Worm (Caenorhabditis elegans): Measurements from ENCODE around the gene ZK355.8.

The ZK355.8 gene

ce11 chrII:2922359-2922758 lies 5.2 kb upstream of the ZK355.8 start:
- TF ChIP-seq hmbx-1 (tag; optimal IDR thresholded peaks at IDR 0.05) (no peak), hnd-1 (tag; optimal IDR thresholded peaks at IDR 0.05) (no peak), tbx-11 (GFP tag; IDR thresholded peaks at IDR 0.05) (no peak), ceh-36 (tag; optimal IDR thresholded peaks at IDR 0.05) (no peak), B0310.2 (tag; optimal IDR thresholded peaks at IDR 0.05) (no peak), ceh-13 (GFP tag; optimal IDR thresholded peaks at IDR 0.05) (no peak), hmg-4 (GFP tag; optimal IDR thresholded peaks at IDR 0.05) (no peak), tbx-37 (GFP tag; conservative IDR thresholded peaks at IDR 0.05) (no peak), F13C5.2 (tag; optimal IDR thresholded peaks at IDR 0.05) (no peak), scrt-1 (GFP tag; IDR thresholded peaks at IDR 0.05) (no peak), pes-1 (GFP tag; IDR thresholded peaks at IDR 0.05) (no peak), sea-1 (GFP tag; conservative IDR thresholded peaks at IDR 0.05) (no peak), ets-7 (tag; optimal IDR thresholded peaks at IDR 0.05) (no peak)

- TF ChIP-seq hmbx-1 (tag; optimal IDR thresholded peaks at IDR 0.05), result no peak
- TF ChIP-seq ceh-36 (tag; optimal IDR thresholded peaks at IDR 0.05), result no peak
- 0 out of 2 replicates have a peak, but pooled peaks have one; percentile 29 for TF ChIP-seq pes-1 (GFP tag; IDR thresholded peaks at IDR 0.05)
Observed at ce11 chrII:2922782-2923181, 4.8 kb upstream of the ZK355.8 start.

- TF ChIP-seq scrt-1 (GFP tag; IDR thresholded peaks at IDR 0.05), result no peak
- TF ChIP-seq F13C5.2 (tag; optimal IDR thresholded peaks at IDR 0.05), result no peak
- TF ChIP-seq ceh-36 (tag; optimal IDR thresholded peaks at IDR 0.05), result peak; percentile 15
- no peak for TF ChIP-seq tra-4 (tag; optimal IDR thresholded peaks at IDR 0.05)
Observed at ce11 chrII:2923617-2924016, 4.0 kb upstream of the ZK355.8 start, which contains the start of gene ZK355.2. Gene ZK355.2 (plus strand): TSS chrII:2923917.

- no peak for TF ChIP-seq ceh-13 (GFP tag; optimal IDR thresholded peaks at IDR 0.05)
- TF ChIP-seq F13C5.2 (tag; optimal IDR thresholded peaks at IDR 0.05), result no peak
- no peak for TF ChIP-seq sea-1 (GFP tag; conservative IDR thresholded peaks at IDR 0.05)
- no peak for TF ChIP-seq tra-4 (tag; optimal IDR thresholded peaks at IDR 0.05)
- TF ChIP-seq tbx-37 (GFP tag; conservative IDR thresholded peaks at IDR 0.05), result no peak
- TF ChIP-seq hmg-4 (GFP tag; optimal IDR thresholded peaks at IDR 0.05), result no peak
- no peak for TF ChIP-seq flt-1 (GFP tag; IDR thresholded peaks at IDR 0.05)
- TF ChIP-seq hmbx-1 (tag; optimal IDR thresholded peaks at IDR 0.05), result no peak
- TF ChIP-seq ets-7 (tag; optimal IDR thresholded peaks at IDR 0.05), result no peak
- TF ChIP-seq hnd-1 (tag; optimal IDR thresholded peaks at IDR 0.05), result no peak
- TF ChIP-seq B0310.2 (tag; optimal IDR thresholded peaks at IDR 0.05), result no peak
- TF ChIP-seq ama-1 (optimal IDR thresholded peaks at IDR 0.05), result no peak
- no peak for TF ChIP-seq scrt-1 (GFP tag; IDR thresholded peaks at IDR 0.05)
- TF ChIP-seq aly-1 (tag; optimal IDR thresholded peaks at IDR 0.05), result no peak
- no peak for TF ChIP-seq ceh-36 (tag; optimal IDR thresholded peaks at IDR 0.05)
- no peak for TF ChIP-seq pes-1 (GFP tag; IDR thresholded peaks at IDR 0.05)
- no peak for TF ChIP-seq tbx-11 (GFP tag; IDR thresholded peaks at IDR 0.05)
Observed at ce11 chrII:2925032-2925431, 2.6 kb upstream of the ZK355.8 start.

ce11 chrII:2925806-2926558 lies 1.6 kb upstream of the ZK355.8 start:
- TF ChIP-seq tra-4 (tag; optimal IDR thresholded peaks at IDR 0.05) (no peak), F13C5.2 (tag; optimal IDR thresholded peaks at IDR 0.05) (no peak), flt-1 (GFP tag; IDR thresholded peaks at IDR 0.05) (no peak), hnd-1 (tag; optimal IDR thresholded peaks at IDR 0.05) (no peak), B0310.2 (tag; optimal IDR thresholded peaks at IDR 0.05) (no peak), aly-1 (tag; optimal IDR thresholded peaks at IDR 0.05) (no peak), tbx-11 (GFP tag; IDR thresholded peaks at IDR 0.05) (no peak), ets-7 (tag; optimal IDR thresholded peaks at IDR 0.05) (no peak), tbx-37 (GFP tag; conservative IDR thresholded peaks at IDR 0.05) (no peak)

- TF ChIP-seq tra-4 (tag; optimal IDR thresholded peaks at IDR 0.05) (no peak), ceh-13 (GFP tag; optimal IDR thresholded peaks at IDR 0.05) (no peak), hnd-1 (tag; optimal IDR thresholded peaks at IDR 0.05) (no peak), flt-1 (GFP tag; IDR thresholded peaks at IDR 0.05) (no peak), ceh-36 (tag; optimal IDR thresholded peaks at IDR 0.05) (no peak)
Observed at ce11 chrII:2929846-2930245, 2.2 kb downstream of the ZK355.8 start.

- TF ChIP-seq F13C5.2 (tag; optimal IDR thresholded peaks at IDR 0.05) (no peak), tra-4 (tag; optimal IDR thresholded peaks at IDR 0.05) (no peak), ama-1 (optimal IDR thresholded peaks at IDR 0.05) (no peak), tbx-11 (GFP tag; IDR thresholded peaks at IDR 0.05) (no peak), ets-7 (tag; optimal IDR thresholded peaks at IDR 0.05) (no peak), hmbx-1 (tag; optimal IDR thresholded peaks at IDR 0.05) (no peak), scrt-1 (GFP tag; IDR thresholded peaks at IDR 0.05) (no peak), pes-1 (GFP tag; IDR thresholded peaks at IDR 0.05) (no peak), ceh-13 (GFP tag; optimal IDR thresholded peaks at IDR 0.05) (no peak)
Observed at ce11 chrII:2930499-2930898, 2.9 kb downstream of the ZK355.8 start, which contains the start of the genes irld-64 and irld-63. Gene irld-64 (minus strand): TSS chrII:2930599. Gene irld-63 (plus strand): TSS chrII:2930728.

ce11 chrII:2931564-2931963 lies 4.0 kb downstream of the ZK355.8 start:
- TF ChIP-seq hnd-1 (tag; optimal IDR thresholded peaks at IDR 0.05) (no peak), tbx-11 (GFP tag; IDR thresholded peaks at IDR 0.05) (no peak), sea-1 (GFP tag; conservative IDR thresholded peaks at IDR 0.05) (no peak), flt-1 (GFP tag; IDR thresholded peaks at IDR 0.05) (no peak), B0310.2 (tag; optimal IDR thresholded peaks at IDR 0.05) (no peak), hmg-4 (GFP tag; optimal IDR thresholded peaks at IDR 0.05) (no peak), ets-7 (tag; optimal IDR thresholded peaks at IDR 0.05) (no peak), pes-1 (GFP tag; IDR thresholded peaks at IDR 0.05) (no peak), F13C5.2 (tag; optimal IDR thresholded peaks at IDR 0.05) (no peak), scrt-1 (GFP tag; IDR thresholded peaks at IDR 0.05) (no peak), tra-4 (tag; optimal IDR thresholded peaks at IDR 0.05) (no peak), tbx-37 (GFP tag; conservative IDR thresholded peaks at IDR 0.05) (no peak), hmbx-1 (tag; optimal IDR thresholded peaks at IDR 0.05) (no peak), aly-1 (tag; optimal IDR thresholded peaks at IDR 0.05) (no peak)

Data from whole organism, early embryonic.